Fruit fly (Drosophila melanogaster) whole organism, embryonic: Measurements from ENCODE around the gene Mrgn1.
A peak's percentile ranks its signal among the peaks of the same experiment; 100 is the strongest.

Experiments used
- Atf3 ChIP-seq: fragments of 200-800 bp; sonication (Bioruptor generic); optimal IDR thresholded peaks from 3 replicates; lab custom pipeline; 2016; ENCODE audit warnings: missing biosample characterization, missing genetic modification characterization
- BEAF-32 ChIP-seq: fragments of 200-800 bp; sonication (Bioruptor generic); optimal IDR thresholded peaks from 3 replicates; lab custom pipeline; 2017; ENCODE audit warnings: missing biosample characterization, missing genetic modification characterization, mild to moderate bottlenecking, moderate library complexity, missing genetic modification reagents
- CG10147 ChIP-seq: fragments of 200-800 bp; sonication (Bioruptor generic); optimal IDR thresholded peaks from 2 replicates; lab custom pipeline; 2019; ENCODE audit warnings: missing biosample characterization, mild to moderate bottlenecking, missing genetic modification characterization, moderate library complexity
- CG10209 ChIP-seq: fragments of 200-800 bp; sonication (Bioruptor generic); optimal IDR thresholded peaks from 3 replicates; lab custom pipeline; 2017; ENCODE audit warnings: missing biosample characterization, mild to moderate bottlenecking, missing genetic modification characterization, missing genetic modification reagents
- CG1024 ChIP-seq: fragments of 200-800 bp; sonication (Bioruptor generic); IDR thresholded peaks from 2 replicates; pipeline ENCODE4 v1.3.6; 2022; ENCODE audit warnings: missing biosample characterization, missing genetic modification characterization
- CG10959 ChIP-seq: fragments of 200-800 bp; sonication (Bioruptor generic); IDR thresholded peaks from 2 replicates; pipeline ENCODE4 v1.3.6; 2022; ENCODE audit warnings: missing biosample characterization, missing genetic modification characterization
- CG11247 ChIP-seq: fragments of 200-800 bp; sonication (Bioruptor generic); IDR thresholded peaks from 2 replicates; pipeline ENCODE4 v1.3.6; 2022; ENCODE audit warnings: missing biosample characterization, missing genetic modification characterization
- CG12155 ChIP-seq: fragments of 200-800 bp; sonication (Bioruptor generic); optimal IDR thresholded peaks from 3 replicates; lab custom pipeline; 2016; ENCODE audit warnings: missing biosample characterization, missing genetic modification characterization
- CG12659 ChIP-seq: fragments of 200-800 bp; sonication (Bioruptor generic); optimal IDR thresholded peaks from 3 replicates; lab custom pipeline; 2017; ENCODE audit warnings: mild to moderate bottlenecking, missing biosample characterization, missing genetic modification reagents, missing genetic modification characterization
- CG13296 ChIP-seq: fragments of 200-800 bp; sonication (Bioruptor generic); optimal IDR thresholded peaks from 3 replicates; lab custom pipeline; 2018; ENCODE audit warnings: missing biosample characterization, mild to moderate bottlenecking, missing genetic modification characterization
- CG13624 ChIP-seq: fragments of 200-800 bp; sonication (Bioruptor generic); optimal IDR thresholded peaks from 2 replicates; lab custom pipeline; 2016; ENCODE audit warnings: missing biosample characterization, missing genetic modification characterization
- CG15514 ChIP-seq: fragments of 200-800 bp; sonication (Bioruptor generic); optimal IDR thresholded peaks from 3 replicates; lab custom pipeline; 2017; ENCODE audit warnings: missing biosample characterization, missing genetic modification characterization, mild to moderate bottlenecking, moderate library complexity, missing genetic modification reagents
- CG15696 ChIP-seq: fragments of 200-800 bp; sonication (Bioruptor generic); optimal IDR thresholded peaks from 2 replicates; lab custom pipeline; 2019; ENCODE audit warnings: missing biosample characterization, mild to moderate bottlenecking, missing genetic modification characterization, moderate library complexity
- CG1792 ChIP-seq: fragments of 200-800 bp; sonication (Bioruptor generic); optimal IDR thresholded peaks from 2 replicates; lab custom pipeline; 2016; ENCODE audit warnings: missing biosample characterization, missing genetic modification characterization
- CG32532 ChIP-seq: fragments of 200-800 bp; sonication (Bioruptor generic); IDR thresholded peaks from 2 replicates; pipeline ENCODE4 v1.3.6; 2022; ENCODE audit warnings: missing biosample characterization, missing genetic modification characterization
- CG33213 ChIP-seq: fragments of 200-800 bp; sonication (Bioruptor generic); optimal IDR thresholded peaks from 3 replicates; lab custom pipeline; 2016; ENCODE audit warnings: missing biosample characterization, missing genetic modification characterization
- CG34422 ChIP-seq: fragments of 200-800 bp; sonication (Bioruptor generic); IDR thresholded peaks from 3 replicates; pipeline ENCODE4 v1.3.6; 2022; ENCODE audit warnings: missing biosample characterization, missing genetic modification characterization
- CG3847 ChIP-seq: fragments of 200-800 bp; sonication (Bioruptor generic); IDR thresholded peaks from 2 replicates; pipeline ENCODE4 v1.3.6; 2022; ENCODE audit warnings: missing biosample characterization, missing genetic modification characterization
- CG43689 ChIP-seq: fragments of 200-800 bp; sonication (Bioruptor generic); IDR thresholded peaks from 2 replicates; pipeline ENCODE4 v1.3.6; 2022; ENCODE audit warnings: missing biosample characterization, missing genetic modification characterization
- CG6175 ChIP-seq: fragments of 200-800 bp; sonication (Bioruptor generic); IDR thresholded peaks from 3 replicates; pipeline ENCODE4 v1.3.6; 2022; ENCODE audit warnings: missing biosample characterization, missing genetic modification characterization
- CG7839 ChIP-seq: fragments of 200-800 bp; sonication (Bioruptor generic); optimal IDR thresholded peaks from 3 replicates; lab custom pipeline; 2018; ENCODE audit warnings: missing biosample characterization, mild to moderate bottlenecking, missing genetic modification characterization, moderate library complexity
- CG7963 ChIP-seq: fragments of 200-800 bp; sonication (Bioruptor generic); IDR thresholded peaks from 3 replicates; pipeline ENCODE4 v1.3.6; 2022; ENCODE audit warnings: missing biosample characterization, missing genetic modification characterization; ENCODE audit not compliant: partially characterized antibody
- CG8281 ChIP-seq: fragments of 200-800 bp; sonication (Bioruptor generic); optimal IDR thresholded peaks from 2 replicates; lab custom pipeline; 2018; ENCODE audit warnings: missing biosample characterization, mild to moderate bottlenecking, missing genetic modification characterization, moderate library complexity
- CG8478 ChIP-seq: fragments of >200 bp; optimal IDR thresholded peaks from 2 replicates; lab custom pipeline; 2018
- Dip3 ChIP-seq: fragments of 200-800 bp; sonication (Bioruptor generic); optimal IDR thresholded peaks from 3 replicates; lab custom pipeline; 2016; ENCODE audit warnings: missing biosample characterization, missing genetic modification characterization
- Doc3 ChIP-seq: fragments of 200-800 bp; sonication (Bioruptor generic); IDR thresholded peaks from 3 replicates; pipeline ENCODE4 v1.3.6; 2022; ENCODE audit warnings: missing biosample characterization, missing genetic modification characterization; ENCODE audit not compliant: partially characterized antibody
- Eip74EF ChIP-seq, 2 experiments: fragments of 200-800 bp in 1 of 2; fragments of >200 bp in 1 of 2; sonication (Bioruptor generic) in 1 of 2; optimal IDR thresholded peaks; 2 replicates each; lab custom pipeline; 2017 to 2019; ENCODE audit warnings: missing biosample characterization in 2 of 2, missing genetic modification characterization in 2 of 2, mild to moderate bottlenecking in 1 of 2, moderate library complexity in 1 of 2
- Mad ChIP-seq: fragments of 200-800 bp; sonication (Bioruptor generic); optimal IDR thresholded peaks from 2 replicates; lab custom pipeline; 2016; ENCODE audit warnings: missing biosample characterization, missing genetic modification characterization
- Med ChIP-seq: fragments of 200-800 bp; sonication (Bioruptor generic); peaks from one replicate; lab custom pipeline; 2016; ENCODE audit warnings: missing biosample characterization, missing genetic modification characterization, mild to moderate bottlenecking, inconsistent platforms, moderate library complexity
- Meics ChIP-seq: fragments of 200-800 bp; sonication (Bioruptor generic); optimal IDR thresholded peaks from 2 replicates; lab custom pipeline; 2017; ENCODE audit warnings: missing biosample characterization, mild to moderate bottlenecking, missing genetic modification characterization
- Rx ChIP-seq: fragments of 200-800 bp; sonication (Bioruptor generic); IDR thresholded peaks from 2 replicates; pipeline ENCODE4 v1.3.6; 2022; ENCODE audit warnings: missing biosample characterization, missing genetic modification characterization
- Scr ChIP-seq: fragments of 200-800 bp; sonication (Bioruptor generic); IDR thresholded peaks from 2 replicates; pipeline ENCODE4 v1.3.6; 2022; ENCODE audit warnings: missing biosample characterization, missing genetic modification characterization; ENCODE audit not compliant: partially characterized antibody
- Sox100B ChIP-seq: fragments of 200-800 bp; sonication (Bioruptor generic); optimal IDR thresholded peaks from 3 replicates; lab custom pipeline; 2018; ENCODE audit warnings: missing biosample characterization, mild to moderate bottlenecking, missing genetic modification characterization
- bcd ChIP-seq: fragments of 200-800 bp; sonication (Bioruptor generic); optimal IDR thresholded peaks from 2 replicates; lab custom pipeline; 2017; ENCODE audit warnings: missing biosample characterization, mild to moderate bottlenecking, missing genetic modification characterization
- bigmax ChIP-seq: fragments of 200-800 bp; sonication (Bioruptor generic); optimal IDR thresholded peaks from 2 replicates; lab custom pipeline; 2018; ENCODE audit warnings: missing biosample characterization, mild to moderate bottlenecking, missing genetic modification characterization
- br ChIP-seq: fragments of >200 bp; optimal IDR thresholded peaks from 2 replicates; lab custom pipeline; 2017
- bsh ChIP-seq, 2 experiments: fragments of 200-800 bp; sonication (Bioruptor generic); optimal IDR thresholded peaks; 2 replicates each; lab custom pipeline; 2017 to 2018; ENCODE audit warnings: mild to moderate bottlenecking in 2 of 2, missing biosample characterization in 2 of 2, missing genetic modification characterization in 2 of 2, moderate library complexity in 1 of 2
- caup ChIP-seq: fragments of 200-800 bp; sonication (Bioruptor generic); optimal IDR thresholded peaks from 3 replicates; lab custom pipeline; 2017; ENCODE audit warnings: missing biosample characterization, mild to moderate bottlenecking, missing genetic modification characterization, moderate library complexity; ENCODE audit not compliant: severe bottlenecking
- chm ChIP-seq: fragments of 200-800 bp; sonication (Bioruptor generic); IDR thresholded peaks from 2 replicates; pipeline ENCODE4 v1.3.6; 2022; ENCODE audit warnings: missing biosample characterization, missing genetic modification characterization
- dan ChIP-seq: fragments of 200-800 bp; sonication (Bioruptor generic); IDR thresholded peaks from 2 replicates; pipeline ENCODE4 v1.3.6; 2022; ENCODE audit warnings: missing biosample characterization, missing genetic modification characterization
- dati ChIP-seq: fragments of 200-800 bp; sonication (Bioruptor generic); IDR thresholded peaks from 2 replicates; pipeline ENCODE4 v1.3.6; 2022; ENCODE audit warnings: missing biosample characterization, missing genetic modification characterization
- dmrt11E ChIP-seq: fragments of 200-800 bp; sonication (Bioruptor generic); optimal IDR thresholded peaks from 3 replicates; lab custom pipeline; 2018; ENCODE audit warnings: missing biosample characterization, mild to moderate bottlenecking, missing genetic modification characterization, moderate library complexity
- ems ChIP-seq: fragments of 200-800 bp; sonication (Bioruptor generic); optimal IDR thresholded peaks from 3 replicates; lab custom pipeline; 2016; ENCODE audit warnings: missing biosample characterization, missing genetic modification characterization
- grau ChIP-seq: fragments of 200-800 bp; optimal IDR thresholded peaks from 3 replicates; lab custom pipeline; 2019; ENCODE audit warnings: missing biosample characterization, mild to moderate bottlenecking, missing genetic modification characterization, moderate library complexity
- gsb ChIP-seq: fragments of 200-800 bp; sonication (Bioruptor generic); IDR thresholded peaks from 2 replicates; pipeline ENCODE4 v1.3.6; 2022; ENCODE audit warnings: missing biosample characterization, missing genetic modification characterization
- ind ChIP-seq: fragments of 200-800 bp; sonication (Bioruptor generic); optimal IDR thresholded peaks from 3 replicates; lab custom pipeline; 2016; ENCODE audit warnings: missing biosample characterization, missing genetic modification characterization
- kni ChIP-seq: fragments of 200-800 bp; sonication (Bioruptor generic); optimal IDR thresholded peaks from 3 replicates; lab custom pipeline; 2017; ENCODE audit warnings: mild to moderate bottlenecking, missing biosample characterization, missing genetic modification reagents, missing genetic modification characterization
- lab ChIP-seq: fragments of 200-800 bp; sonication (Bioruptor generic); optimal IDR thresholded peaks from 3 replicates; lab custom pipeline; 2017; ENCODE audit warnings: missing biosample characterization, missing genetic modification characterization, mild to moderate bottlenecking, moderate library complexity, missing genetic modification reagents
- pho ChIP-seq: fragments of 200-800 bp; sonication (Bioruptor generic); optimal IDR thresholded peaks from 2 replicates; lab custom pipeline; 2016; ENCODE audit warnings: missing biosample characterization, missing genetic modification characterization
- pnt ChIP-seq: fragments of 200-800 bp; sonication (Bioruptor generic); optimal IDR thresholded peaks from 3 replicates; lab custom pipeline; 2016; ENCODE audit warnings: missing biosample characterization, missing genetic modification characterization
- sob ChIP-seq: fragments of 200-800 bp; sonication (Bioruptor generic); IDR thresholded peaks from 2 replicates; pipeline ENCODE4 v1.3.6; 2022; ENCODE audit warnings: missing biosample characterization, missing genetic modification characterization

Gene Mrgn1

DNA sequence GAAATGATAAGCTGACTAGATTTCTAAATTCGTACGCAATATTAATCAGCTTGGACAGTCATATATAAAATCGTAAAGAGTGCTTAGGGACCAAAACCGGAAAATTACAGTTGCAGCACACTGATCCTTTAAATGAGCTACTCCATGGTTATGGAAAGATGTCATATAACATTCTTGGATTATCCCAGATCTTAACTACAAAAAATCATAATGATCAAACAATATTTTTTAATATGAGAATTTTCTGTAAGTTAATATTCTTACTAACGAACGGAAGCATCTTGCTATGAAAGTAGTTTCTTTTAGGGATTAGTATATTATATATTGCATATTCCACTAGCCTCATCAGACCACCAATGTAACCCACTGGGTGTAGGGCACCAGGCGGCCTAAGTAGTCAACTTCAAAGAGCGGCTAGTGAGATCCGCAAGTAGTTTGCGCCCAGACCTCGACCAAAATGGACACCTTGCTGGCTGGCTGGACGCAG, 45.3 kb downstream of the Mrgn1 start, which contains the start of gene CG11162 (continued):
- TF ChIP-seq CG13296: peak; percentile 4
- no peak for TF ChIP-seq CG1024 (GFP tag; lab: Robert Waterston, UW)
- peak; percentile 58 for TF ChIP-seq grau
- no peak for TF ChIP-seq CG11247 (GFP tag; lab: Robert Waterston, UW)
- no peak for TF ChIP-seq kni (GFP tag; lab: Kevin White, UChicago)
- TF ChIP-seq lab: peak; percentile 70
- no peak for TF ChIP-seq CG43689
- TF ChIP-seq Doc3 (GFP tag; lab: Robert Waterston, UW): no peak
- no peak for TF ChIP-seq dan (GFP tag; lab: Robert Waterston, UW)
- no peak for TF ChIP-seq bsh (GFP tag; optimal IDR thresholded peaks at IDR 0.05; lab: Kevin White, UChicago)
- TF ChIP-seq CG7963: no peak
- no peak for TF ChIP-seq gsb (GFP tag; lab: Robert Waterston, UW)
- TF ChIP-seq br: no peak
- peak; percentile 24 for TF ChIP-seq bcd (GFP tag; lab: Kevin White, UChicago)
- peak; percentile 9 for TF ChIP-seq CG13624 (GFP tag; lab: Kevin White, UChicago)
- TF ChIP-seq caup (GFP tag; lab: Kevin White, UChicago): no peak
- no peak for TF ChIP-seq chm
- TF ChIP-seq CG8478 (lab: Kevin White, UChicago): no peak
- no peak for TF ChIP-seq ind (GFP tag; lab: Kevin White, UChicago)
- TF ChIP-seq Sox100B (GFP tag; lab: Kevin White, UChicago): no peak
- 0 out of 2 replicates have a peak, but pooled peaks have one; percentile 13 for TF ChIP-seq CG3847 (GFP tag; lab: Robert Waterston, UW)
- TF ChIP-seq CG15514 (GFP tag; lab: Kevin White, UChicago): peak; percentile 2
- TF ChIP-seq CG34422 (GFP tag; lab: Robert Waterston, UW): no peak
- no peak for TF ChIP-seq CG10959 (GFP tag; lab: Robert Waterston, UW)
- peak; percentile 41 for TF ChIP-seq Dip3 (GFP tag; lab: Kevin White, UChicago)
- TF ChIP-seq CG15696: no peak
- TF ChIP-seq Mad (GFP tag; lab: Kevin White, UChicago): no peak
- TF ChIP-seq dati: no peak
- TF ChIP-seq dmrt11E (tag; lab: Kevin White, UChicago): no peak
- TF ChIP-seq CG10209 (GFP tag; lab: Kevin White, UChicago): peak; percentile 12
- TF ChIP-seq CG33213 (GFP tag; lab: Kevin White, UChicago): no peak
- no peak for TF ChIP-seq CG8281 (tag; lab: Kevin White, UChicago)
- TF ChIP-seq Med: peak; percentile 49
- TF ChIP-seq BEAF-32: no peak
- TF ChIP-seq CG32532: peak; percentile 26; the same call in 1 of the 2 replicates
- TF ChIP-seq CG6175 (GFP tag; lab: Robert Waterston, UW): no peak
- TF ChIP-seq pho (GFP tag; lab: Kevin White, UChicago): peak; percentile 27
- peak; percentile 41 for TF ChIP-seq CG10147 (GFP tag; lab: Kevin White, UChicago)
- peak; percentile 20 for TF ChIP-seq CG12155 (GFP tag; lab: Kevin White, UChicago)
- no peak for TF ChIP-seq CG12659 (GFP tag; lab: Kevin White, UChicago)
- TF ChIP-seq Scr: no peak
- TF ChIP-seq CG7839 (tag; lab: Kevin White, UChicago): peak; percentile 34
- no peak for TF ChIP-seq ems (GFP tag; lab: Kevin White, UChicago)
- TF ChIP-seq Atf3 (GFP tag; lab: Kevin White, UChicago): no peak
- no peak for TF ChIP-seq CG1792 (GFP tag; lab: Kevin White, UChicago)
- no peak for TF ChIP-seq sob (GFP tag; lab: Robert Waterston, UW)
- no peak for TF ChIP-seq Rx
- TF ChIP-seq Meics (GFP tag; lab: Kevin White, UChicago): peak; percentile 68
- TF ChIP-seq Eip74EF (GFP tag; optimal IDR thresholded peaks at IDR 0.05; lab: Kevin White, UChicago): no peak
- TF ChIP-seq bigmax (GFP tag; lab: Kevin White, UChicago): no peak
- TF ChIP-seq pnt (GFP tag; lab: Kevin White, UChicago): no peak
